Fruit fly (Drosophila melanogaster) whole organism: ENCODE results near the gene CG31915.

Experiments used
- Dll ChIP-seq: fragments of >200 bp; optimal IDR thresholded peaks from 2 replicates; lab custom pipeline; 2017
- EcR ChIP-seq, 2 experiments: fragments of >200 bp; optimal IDR thresholded peaks; 2 replicates each; lab custom pipeline; 2017; ENCODE audit warnings: missing biosample characterization in 2 of 2, missing genetic modification characterization in 2 of 2, missing genetic modification reagents in 2 of 2
- psq ChIP-seq: fragments of >200 bp; optimal IDR thresholded peaks from 2 replicates; lab custom pipeline; 2017

DNA sequence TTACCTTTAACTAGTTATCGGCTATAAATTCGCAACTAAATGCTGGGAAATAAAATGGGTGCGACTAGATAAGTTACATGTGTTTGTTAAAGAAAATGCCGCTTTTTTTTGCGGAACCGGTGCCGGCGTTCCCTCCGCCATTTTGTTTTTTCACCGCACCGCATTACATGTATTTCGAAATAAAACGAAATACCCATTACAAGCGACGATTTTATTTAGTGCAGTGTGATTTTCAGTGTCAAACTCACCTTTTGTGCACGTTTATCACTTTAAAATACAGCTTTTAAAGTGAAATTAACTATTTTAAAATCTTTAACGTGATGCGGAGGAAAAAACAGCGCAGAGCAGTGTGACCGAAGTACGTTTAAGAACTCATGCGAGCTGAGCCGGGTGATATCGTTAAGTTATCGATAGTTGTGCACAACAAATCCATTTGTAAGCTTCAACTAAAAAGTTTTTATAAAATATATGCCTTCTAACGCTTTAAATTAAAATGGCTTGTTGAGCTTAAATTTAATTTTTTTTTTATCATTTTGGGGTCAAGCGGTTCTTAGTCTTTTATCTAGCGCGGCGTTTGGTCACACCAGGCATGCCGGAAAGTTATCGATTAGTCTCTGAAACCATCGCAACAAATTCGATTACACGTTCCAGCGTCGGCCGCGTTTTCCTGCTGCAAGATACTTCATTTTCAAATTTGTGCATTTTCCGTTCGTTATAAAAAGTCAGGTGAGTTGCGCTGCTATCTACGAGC lies 14.2 kb downstream of the CG31915 start, which contains the start of the genes Hel25E and Lam:
- TF ChIP-seq EcR (GFP tag; optimal IDR thresholded peaks at IDR 0.05; lab: Kevin White, UChicago) (no peak), Dll (lab: Kevin White, UChicago) (no peak), psq (lab: Kevin White, UChicago) (no peak)
